Fruit fly (Drosophila melanogaster) whole organism, prepupa: Measurements from ENCODE around the gene AstC.

ENCODE experiments used
- Blimp-1 ChIP-seq: fragments of 200-800 bp; sonication (Bioruptor generic); optimal IDR thresholded peaks from 3 replicates; lab custom pipeline; 2017; ENCODE audit warnings: missing biosample characterization, missing genetic modification characterization, mild to moderate bottlenecking, moderate library complexity, missing genetic modification reagents
- CG10631 ChIP-seq: fragments of 200-800 bp; sonication (Bioruptor generic); optimal IDR thresholded peaks from 2 replicates; lab custom pipeline; 2016; ENCODE audit warnings: missing biosample characterization, missing genetic modification characterization
- CG10669 ChIP-seq: fragments of 200-800 bp; sonication (Bioruptor generic); optimal IDR thresholded peaks from 3 replicates; lab custom pipeline; 2018; ENCODE audit warnings: missing biosample characterization, mild to moderate bottlenecking, missing genetic modification characterization, moderate library complexity
- CG11902 ChIP-seq: fragments of 200-800 bp; sonication (Bioruptor generic); optimal IDR thresholded peaks from 3 replicates; lab custom pipeline; 2016; ENCODE audit warnings: missing biosample characterization, missing genetic modification characterization
- CG15336 ChIP-seq: fragments of 200-800 bp; sonication (Bioruptor generic); IDR thresholded peaks from 2 replicates; pipeline ENCODE4 v1.3.6; 2022; ENCODE audit warnings: missing biosample characterization, missing genetic modification characterization
- CG16779 ChIP-seq: fragments of 200-800 bp; sonication (Bioruptor generic); optimal IDR thresholded peaks from 3 replicates; lab custom pipeline; 2017; ENCODE audit warnings: missing biosample characterization, mild to moderate bottlenecking, missing genetic modification characterization
- CG3032 ChIP-seq: fragments of 200-800 bp; optimal IDR thresholded peaks from 2 replicates; lab custom pipeline; 2019; ENCODE audit warnings: missing biosample characterization, mild to moderate bottlenecking, missing genetic modification characterization, moderate library complexity
- CG32006 ChIP-seq: fragments of 200-800 bp; sonication (Bioruptor generic); optimal IDR thresholded peaks from 3 replicates; lab custom pipeline; 2017; ENCODE audit warnings: missing biosample characterization, mild to moderate bottlenecking, missing genetic modification characterization
- CG3919 ChIP-seq: fragments of 200-800 bp; sonication (Bioruptor generic); optimal IDR thresholded peaks from 3 replicates; lab custom pipeline; 2016; ENCODE audit warnings: missing biosample characterization, missing genetic modification characterization
- CG6163 ChIP-seq: fragments of 200-800 bp; sonication (Bioruptor generic); IDR thresholded peaks from 3 replicates; pipeline ENCODE4 v1.3.6; 2022; ENCODE audit warnings: missing biosample characterization, missing genetic modification characterization
- CG6276 ChIP-seq: fragments of 200-800 bp; sonication (Bioruptor generic); optimal IDR thresholded peaks from 2 replicates; lab custom pipeline; 2017; ENCODE audit warnings: missing biosample characterization, mild to moderate bottlenecking, missing genetic modification characterization
- CG6792 ChIP-seq: fragments of 200-800 bp; sonication (Bioruptor generic); optimal IDR thresholded peaks from 3 replicates; lab custom pipeline; 2016; ENCODE audit warnings: missing biosample characterization, missing genetic modification characterization
- CG7368 ChIP-seq: fragments of 200-800 bp; sonication (Bioruptor generic); optimal IDR thresholded peaks from 3 replicates; lab custom pipeline; 2016; ENCODE audit warnings: missing biosample characterization, missing genetic modification characterization
- CG8119 ChIP-seq: fragments of 200-800 bp; sonication (Bioruptor generic); IDR thresholded peaks from 3 replicates; pipeline ENCODE4 v1.3.6; 2022; ENCODE audit warnings: missing biosample characterization, missing genetic modification characterization
- CG8319 ChIP-seq: fragments of 200-800 bp; sonication (Bioruptor generic); optimal IDR thresholded peaks from 3 replicates; lab custom pipeline; 2016; ENCODE audit warnings: missing biosample characterization, missing genetic modification characterization
- CG8632 ChIP-seq: fragments of 200-800 bp; sonication (Bioruptor generic); optimal IDR thresholded peaks from 3 replicates; lab custom pipeline; 2016; ENCODE audit warnings: missing biosample characterization, missing genetic modification characterization
- CG9139 ChIP-seq: fragments of 200-800 bp; sonication (Bioruptor generic); optimal IDR thresholded peaks from 3 replicates; lab custom pipeline; 2017; ENCODE audit warnings: missing biosample characterization, mild to moderate bottlenecking, missing genetic modification characterization
- Eip75B ChIP-seq: fragments of 200-800 bp; sonication (Bioruptor generic); optimal IDR thresholded peaks from 3 replicates; lab custom pipeline; 2016; ENCODE audit warnings: missing biosample characterization, missing genetic modification characterization
- Ets21C ChIP-seq: fragments of 200-800 bp; sonication (Bioruptor generic); optimal IDR thresholded peaks from 3 replicates; lab custom pipeline; 2016; ENCODE audit warnings: missing biosample characterization, missing genetic modification characterization
- Gug ChIP-seq: fragments of 200-800 bp; sonication (Bioruptor generic); IDR thresholded peaks from 2 replicates; pipeline ENCODE4 v1.3.6; 2022; ENCODE audit warnings: missing biosample characterization, missing genetic modification characterization
- Hr38 ChIP-seq: sonication (Bioruptor generic); optimal IDR thresholded peaks from 2 replicates; lab custom pipeline; 2016; ENCODE audit warnings: missing biosample characterization, missing genetic modification characterization
- Hr4 ChIP-seq: fragments of 200-800 bp; sonication (Bioruptor generic); optimal IDR thresholded peaks from 3 replicates; lab custom pipeline; 2016; ENCODE audit warnings: missing biosample characterization, missing genetic modification characterization
- Lpt ChIP-seq: fragments of 200-800 bp; sonication (Bioruptor generic); optimal IDR thresholded peaks from 3 replicates; lab custom pipeline; 2016; ENCODE audit warnings: missing biosample characterization, missing genetic modification characterization
- Smox ChIP-seq: fragments of 200-800 bp; sonication (Bioruptor generic); optimal IDR thresholded peaks from 3 replicates; lab custom pipeline; 2016; ENCODE audit warnings: missing biosample characterization, missing genetic modification characterization
- Sox102F ChIP-seq: fragments of 200-800 bp; sonication (Bioruptor generic); optimal IDR thresholded peaks from 2 replicates; lab custom pipeline; 2016; ENCODE audit warnings: missing biosample characterization, mild to moderate bottlenecking, missing genetic modification characterization
- Sox15 ChIP-seq: fragments of 200-800 bp; sonication (Bioruptor generic); optimal IDR thresholded peaks from 3 replicates; lab custom pipeline; 2016; ENCODE audit warnings: missing biosample characterization, missing genetic modification characterization
- achi ChIP-seq: fragments of 200-800 bp; sonication (Bioruptor generic); optimal IDR thresholded peaks from 3 replicates; lab custom pipeline; 2016; ENCODE audit warnings: missing biosample characterization, missing genetic modification characterization
- esn ChIP-seq: fragments of 200-800 bp; sonication (Bioruptor generic); optimal IDR thresholded peaks from 2 replicates; lab custom pipeline; 2016; ENCODE audit warnings: missing biosample characterization, mild to moderate bottlenecking, missing genetic modification characterization, moderate library complexity
- fkh ChIP-seq: fragments of 200-800 bp; sonication (Bioruptor generic); optimal IDR thresholded peaks from 3 replicates; lab custom pipeline; 2017; ENCODE audit warnings: missing biosample characterization, mild to moderate bottlenecking, missing genetic modification characterization, moderate library complexity
- net ChIP-seq: fragments of 200-800 bp; sonication (Bioruptor generic); optimal IDR thresholded peaks from 3 replicates; lab custom pipeline; 2016; ENCODE audit warnings: missing biosample characterization, missing genetic modification characterization
- pdm3 ChIP-seq: fragments of 200-800 bp; sonication (Bioruptor generic); optimal IDR thresholded peaks from 3 replicates; lab custom pipeline; 2016; ENCODE audit warnings: missing biosample characterization, missing genetic modification characterization
- salr ChIP-seq, 2 experiments: fragments of 200-800 bp; sonication (Bioruptor generic); optimal IDR thresholded peaks; 3 replicates each; lab custom pipeline; 2016 to 2018; ENCODE audit warnings: missing biosample characterization in 2 of 2, missing genetic modification characterization in 2 of 2, mild to moderate bottlenecking in 1 of 2
- ss ChIP-seq, 2 experiments: fragments of 200-800 bp; sonication (Bioruptor generic); optimal IDR thresholded peaks; 2 replicates in 1 of 2; 3 replicates in 1 of 2; lab custom pipeline; 2017 to 2018; ENCODE audit warnings: mild to moderate bottlenecking in 2 of 2, missing biosample characterization in 2 of 2, missing genetic modification characterization in 2 of 2, moderate library complexity in 1 of 2
- svp ChIP-seq: fragments of 200-800 bp; sonication (Bioruptor generic); peaks from one replicate; lab custom pipeline; 2016; ENCODE audit warnings: missing biosample characterization, missing genetic modification characterization
- topi ChIP-seq: fragments of 200-800 bp; sonication (Bioruptor generic); optimal IDR thresholded peaks from 3 replicates; lab custom pipeline; 2016; ENCODE audit warnings: missing biosample characterization, missing genetic modification characterization
- vri ChIP-seq: fragments of 200-800 bp; sonication (Bioruptor generic); optimal IDR thresholded peaks from 3 replicates; lab custom pipeline; 2016; ENCODE audit warnings: missing biosample characterization, mild to moderate bottlenecking, missing genetic modification characterization

The AstC gene

DNA sequence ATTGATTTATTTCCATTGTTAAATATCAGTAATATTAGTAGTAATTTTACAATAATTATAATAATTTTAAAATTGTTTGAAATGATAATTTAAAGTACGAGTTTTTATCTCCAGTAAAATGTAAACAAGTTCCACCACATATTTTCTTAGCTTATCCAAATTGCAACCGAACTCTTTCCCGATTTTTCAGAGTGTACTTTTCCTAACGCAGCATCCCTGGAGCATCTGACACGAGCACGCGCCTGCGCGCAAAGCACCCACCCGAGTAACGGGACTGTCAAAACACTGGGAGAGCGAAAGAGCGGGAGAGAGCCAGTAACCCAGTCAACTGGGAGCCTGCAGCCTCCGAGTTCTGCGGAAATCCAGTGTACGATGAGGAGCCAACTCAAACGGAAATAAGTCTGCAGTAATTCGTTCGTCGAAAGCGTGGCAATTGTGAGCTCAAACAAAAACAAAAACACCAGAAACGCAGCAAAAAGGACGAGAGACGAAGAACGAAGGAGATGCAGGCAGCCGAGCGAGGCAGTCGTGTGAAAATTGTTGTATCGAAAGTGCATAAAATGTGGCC, 5.2 kb upstream of the AstC start, which contains the start of gene CG16854:
Gene CG16854, plus strand, starts transcription at position 365 of the 568 bp plus-strand sequence.
- TF ChIP-seq CG7368, result no peak
- TF ChIP-seq CG6792, result no peak
- no peak for TF ChIP-seq CG10631 (GFP tag; lab: Kevin White, UChicago)
- TF ChIP-seq Hr38 (GFP tag; lab: Kevin White, UChicago), result no peak

DNA sequence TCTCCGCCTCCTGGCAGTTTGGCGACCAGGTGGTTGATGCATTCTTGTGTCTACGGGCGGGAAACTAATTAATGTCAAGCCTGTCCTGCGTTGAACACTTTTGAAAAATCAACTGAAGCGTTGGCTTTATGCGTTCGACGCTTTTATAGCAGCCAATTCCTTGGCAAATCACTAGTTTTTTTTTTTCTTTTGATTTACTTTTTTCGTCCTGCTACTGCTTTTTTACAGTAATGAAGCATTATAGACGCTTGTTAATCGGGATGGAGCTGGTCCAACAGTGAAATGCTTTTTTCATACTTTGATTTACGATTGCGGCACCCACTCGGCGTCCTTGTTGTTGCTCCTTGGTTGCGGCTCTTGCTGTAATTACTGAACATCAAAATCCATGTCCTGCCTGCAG, 3.9 kb upstream of the AstC start, which contains the start of gene AstCC:
Gene AstCC, minus strand, starts transcription at position 101 of the 400 bp plus-strand sequence.
- TF ChIP-seq ss (GFP tag; optimal IDR thresholded peaks at IDR 0.05; lab: Kevin White, UChicago), result no peak
- no peak for TF ChIP-seq Hr4 (GFP tag; lab: Kevin White, UChicago)
- no peak for TF ChIP-seq CG10631 (GFP tag; lab: Kevin White, UChicago)
- TF ChIP-seq CG6276 (GFP tag; lab: Kevin White, UChicago), result no peak
- TF ChIP-seq svp (GFP tag; lab: Kevin White, UChicago), result no peak
- no peak for TF ChIP-seq salr (GFP tag; optimal IDR thresholded peaks at IDR 0.05; lab: Kevin White, UChicago)
- TF ChIP-seq achi, result no peak
- TF ChIP-seq topi (GFP tag; lab: Kevin White, UChicago), result no peak
- TF ChIP-seq fkh, result no peak
- no peak for TF ChIP-seq pdm3 (GFP tag; lab: Kevin White, UChicago)
- no peak for TF ChIP-seq Lpt
- TF ChIP-seq CG3032 (tag; lab: Kevin White, UChicago), result no peak
- TF ChIP-seq Ets21C, result no peak
- no peak for TF ChIP-seq Eip75B (GFP tag; lab: Kevin White, UChicago)
- no peak for TF ChIP-seq Sox15
- TF ChIP-seq vri (GFP tag; lab: Kevin White, UChicago), result no peak
- no peak for TF ChIP-seq Sox102F (GFP tag; lab: Kevin White, UChicago)
- TF ChIP-seq CG11902 (GFP tag; lab: Kevin White, UChicago), result no peak

DNA sequence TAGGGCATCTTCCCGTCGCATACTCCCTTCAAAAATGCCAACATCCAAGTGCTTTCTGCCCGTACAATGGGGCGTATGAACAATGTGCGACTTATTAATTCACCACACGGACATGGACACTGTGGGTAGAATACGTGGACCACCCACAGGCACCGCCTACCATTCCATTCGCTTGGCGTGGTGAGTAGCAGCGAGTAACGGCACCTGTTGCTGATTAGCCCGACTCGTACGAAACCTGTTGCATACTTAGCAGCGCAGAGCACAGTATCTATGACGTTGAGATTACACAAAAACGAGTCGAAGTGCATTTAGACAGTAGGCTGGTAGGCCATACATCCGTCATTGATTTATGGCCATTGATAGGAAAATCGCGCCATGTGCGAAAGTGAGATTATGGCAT, 826 bp upstream of the AstC start:
- TF ChIP-seq CG8319 (no peak), CG8632 (GFP tag; lab: Kevin White, UChicago) (no peak), CG9139 (no peak), fkh (no peak), net (GFP tag; lab: Kevin White, UChicago) (no peak), CG10669 (GFP tag; lab: Kevin White, UChicago) (no peak), CG10631 (GFP tag; lab: Kevin White, UChicago) (no peak), svp (GFP tag; lab: Kevin White, UChicago) (no peak), topi (GFP tag; lab: Kevin White, UChicago) (no peak), Smox (GFP tag; lab: Kevin White, UChicago) (no peak), Gug (GFP tag; lab: Robert Waterston, UW) (no peak), CG8119 (GFP tag; lab: Robert Waterston, UW) (no peak), CG3032 (tag; lab: Kevin White, UChicago) (no peak), CG16779 (no peak), CG32006 (GFP tag; lab: Kevin White, UChicago) (no peak), achi (no peak), Blimp-1 (GFP tag; lab: Kevin White, UChicago) (no peak), CG3919 (GFP tag; lab: Kevin White, UChicago) (no peak)

DNA sequence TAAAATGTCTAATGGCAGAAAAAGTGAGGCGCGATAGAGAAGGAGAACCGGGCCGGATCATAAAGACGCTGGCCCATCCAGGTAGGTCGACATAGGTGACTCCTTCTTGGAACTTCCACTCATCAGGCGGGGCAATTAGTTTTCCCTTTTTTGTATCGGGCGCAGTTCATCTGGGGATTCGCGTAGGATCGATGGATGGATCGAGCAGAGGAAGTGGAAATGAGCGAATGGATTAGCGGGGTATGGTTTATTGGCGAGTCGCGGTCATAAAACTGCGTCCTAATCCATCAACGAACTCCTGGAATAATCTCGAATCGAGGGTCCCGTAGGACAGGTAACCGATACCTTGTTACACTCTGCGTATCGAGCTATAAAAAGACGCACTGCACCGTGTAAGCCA, 6.1 kb downstream of the AstC start, which contains the start of gene CG43725:
Gene CG43725, plus strand, starts transcription at position 400 of the 400 bp plus-strand sequence.
- TF ChIP-seq salr (GFP tag; optimal IDR thresholded peaks at IDR 0.05; lab: Kevin White, UChicago), result no peak
- TF ChIP-seq esn (GFP tag; lab: Kevin White, UChicago), result no peak
- TF ChIP-seq CG15336 (GFP tag; lab: Robert Waterston, UW), result no peak
- no peak for TF ChIP-seq CG6163 (GFP tag; lab: Robert Waterston, UW)
- no peak for TF ChIP-seq CG3919 (GFP tag; lab: Kevin White, UChicago)
